Worm (Caenorhabditis elegans) whole organism, L1 larva: ENCODE measurements around the gene C33D9.10.

ENCODE experiments used
- dpl-1 ChIP-seq, 3 experiments: fragments of 150-350 bp in 2 of 3; sonication (generic microtip) in 1 of 3; optimal IDR thresholded peaks; 2 replicates each; lab custom pipeline; 2014 to 2017; ENCODE audit warnings: missing biosample characterization in 3 of 3, missing genetic modification characterization in 3 of 3, missing genetic modification reagents in 3 of 3
- egl-27 ChIP-seq, 2 experiments: fragments of 150-350 bp in 1 of 2; sonication (generic microtip); optimal IDR thresholded peaks; 3 replicates each; lab custom pipeline; 2017 to 2018; ENCODE audit warnings: missing biosample characterization in 2 of 2, missing genetic modification characterization in 2 of 2, missing genetic modification reagents in 2 of 2
- elt-2 ChIP-seq: sonication (generic microtip); optimal IDR thresholded peaks from 2 replicates; lab custom pipeline; 2016; ENCODE audit warnings: missing genetic modification characterization, mild to moderate bottlenecking, inconsistent platforms, missing compliant biosample characterization, missing genetic modification reagents
- ets-5 ChIP-seq: fragments of 200-800 bp; sonication (Bioruptor generic); IDR thresholded peaks from 2 replicates; pipeline ENCODE4 v1.3.6; 2022; ENCODE audit warnings: missing genetic modification characterization, missing compliant biosample characterization
- grh-1 ChIP-seq: fragments of 200-800 bp; sonication (Bioruptor generic); IDR thresholded peaks from 2 replicates; pipeline ENCODE4 v1.3.6; 2022; ENCODE audit warnings: missing genetic modification reagents, missing genetic modification characterization, missing compliant biosample characterization
- mef-2 ChIP-seq: fragments of 150-350 bp; optimal IDR thresholded peaks from 2 replicates; lab custom pipeline; 2014; ENCODE audit warnings: missing biosample characterization, missing genetic modification characterization
- nhr-237 ChIP-seq: fragments of 150-350 bp; optimal IDR thresholded peaks from 2 replicates; lab custom pipeline; 2014; ENCODE audit warnings: missing biosample characterization, missing genetic modification characterization
- snpc-4 ChIP-seq: fragments of 150-350 bp; optimal IDR thresholded peaks from 2 replicates; lab custom pipeline; 2014; ENCODE audit warnings: missing biosample characterization, missing genetic modification characterization
- unc-62 ChIP-seq: fragments of 150-350 bp; optimal IDR thresholded peaks from 2 replicates; lab custom pipeline; 2014; ENCODE audit warnings: missing biosample characterization, missing genetic modification reagents, missing genetic modification characterization

DNA sequence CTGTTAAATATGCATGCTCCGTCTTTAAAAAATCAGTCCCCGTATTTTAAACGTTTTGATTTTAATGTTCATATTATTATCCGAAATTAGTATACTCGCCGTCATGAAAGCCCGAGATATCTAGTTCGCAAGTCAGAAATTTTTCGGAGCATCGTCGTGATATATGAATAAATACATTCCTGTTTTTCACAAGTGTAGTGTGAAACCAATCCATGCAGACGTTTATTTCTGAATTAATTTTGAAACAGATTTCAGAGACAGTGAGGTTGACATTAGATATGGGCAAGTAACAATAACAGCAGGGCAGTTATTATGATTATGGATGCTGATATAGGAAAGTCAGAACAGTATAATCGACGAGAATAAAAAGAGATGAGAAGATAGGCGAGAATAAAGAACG is 35.5 kb downstream of the C33D9.10 start:
- no peak for TF ChIP-seq egl-27 (tag; optimal IDR thresholded peaks at IDR 0.05; lab: Kevin White, UChicago)
- no peak for TF ChIP-seq nhr-237 (tag; lab: Kevin White, UChicago)
- TF ChIP-seq ets-5 (GFP tag; lab: Robert Waterston, UW): no peak
- TF ChIP-seq unc-62: no peak
- no peak for TF ChIP-seq grh-1 (GFP tag; lab: Robert Waterston, UW)
- TF ChIP-seq dpl-1 (GFP tag; optimal IDR thresholded peaks at IDR 0.05; lab: Kevin White, UChicago): no peak
- TF ChIP-seq elt-2 (tag; lab: Kevin White, UChicago): no peak
- TF ChIP-seq mef-2 (tag; lab: Kevin White, UChicago): no peak
- TF ChIP-seq snpc-4 (tag; lab: Kevin White, UChicago): no peak
